ENCODE assay signal across 1 worm cellular context in the genomic region with DNA sequence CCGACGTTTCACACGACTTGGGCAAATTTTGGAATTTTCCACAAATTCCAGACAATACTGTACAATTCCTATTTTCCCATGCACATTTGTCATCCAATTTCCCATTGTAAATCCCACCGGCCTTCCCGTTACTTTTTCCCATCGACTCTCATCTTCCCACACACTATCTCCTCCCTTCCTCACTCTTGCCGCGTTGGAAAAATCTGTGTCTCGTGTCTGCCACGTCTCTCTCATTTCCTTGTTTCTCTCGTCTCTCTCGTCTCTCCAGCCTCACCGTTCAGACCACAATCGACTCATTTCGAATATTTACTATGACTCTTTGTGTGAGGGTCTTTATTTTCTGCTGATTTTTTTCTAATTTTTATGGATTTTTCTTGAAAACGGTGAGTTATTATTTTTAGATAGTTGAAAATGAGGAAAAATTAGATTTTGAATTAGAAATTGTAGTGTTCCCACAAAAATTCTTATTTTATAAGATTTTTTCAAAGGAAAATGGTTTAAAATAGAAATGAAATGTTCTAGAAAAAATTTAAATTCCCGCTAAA.
TF ChIP-seq lines count a peak whose summit lies in the region.

TSS of gene K02E2.11 (plus strand) at position 251 of the 545 bp plus-strand sequence.

TF ChIP-seq in whole organism, L1 larva, 84 proteins besides CTCF, POLR2A, EP300 and RAD21 (continued from another document):
- TF ChIP-seq lir-3 (tag; optimal IDR thresholded peaks at IDR 0.05; lab: Kevin White, UChicago; ENCODE audit: poor library complexity) = no peak
- TF ChIP-seq mdl-1 (tag; optimal IDR thresholded peaks at IDR 0.05; lab: Kevin White, UChicago) = peak in 1 of 2 experiments; percentile 59
- no peak for TF ChIP-seq sox-4 (tag; optimal IDR thresholded peaks at IDR 0.05; lab: Kevin White, UChicago)
- TF ChIP-seq fkh-8 (tag; optimal IDR thresholded peaks at IDR 0.05; lab: Kevin White, UChicago) = peak; percentile 9
